Fruit fly (Drosophila melanogaster): ENCODE results near the gene Targ2.

- peak; percentile 87 for TF ChIP-seq HLH106 (tag; optimal IDR thresholded peaks at IDR 0.05)
- TF ChIP-seq Myc (optimal IDR thresholded peaks at IDR 0.05), result no peak
- TF ChIP-seq dl (GFP tag; optimal IDR thresholded peaks at IDR 0.05; ENCODE audit: insufficient read depth in 1 of 2, partially characterized antibody in 2 of 2), result peak in 1 of 2 experiments; percentile 8
- peak; percentile 77 for TF ChIP-seq br (GFP tag; optimal IDR thresholded peaks at IDR 0.05)
- no peak for TF ChIP-seq pan (optimal IDR thresholded peaks at IDR 0.05)
- no peak for TF ChIP-seq N (GFP tag; optimal IDR thresholded peaks at IDR 0.05)
- peak; percentile 87 for TF ChIP-seq woc (GFP tag; optimal IDR thresholded peaks at IDR 0.05)
- no peak for TF ChIP-seq Vsx2 (GFP tag; optimal IDR thresholded peaks at IDR 0.05; ENCODE audit: partially characterized antibody)
- TF ChIP-seq Dfd (GFP tag; optimal IDR thresholded peaks at IDR 0.05), result no peak
- TF ChIP-seq OdsH (GFP tag; optimal IDR thresholded peaks at IDR 0.05), result peak; percentile 86
These were observed 30.3 kb downstream of the Targ2 start, which contains the start of the genes chb and AsnS for dm6 chr3L:21172527-21173253.

Data from whole organism, wandering third instar larva.